Worm (Caenorhabditis elegans): ENCODE results near the gene cdr-3.

ce11 chrV:12415656-12416055 lies 1.5 kb downstream of the cdr-3 start, which contains the start of gene cdr-2:
- TF ChIP-seq pha-2 (tag; optimal IDR thresholded peaks at IDR 0.05): no peak
- no peak for TF ChIP-seq ama-1 (optimal IDR thresholded peaks at IDR 0.05)
- TF ChIP-seq rnt-1 (tag; optimal IDR thresholded peaks at IDR 0.05): no peak
- TF ChIP-seq tbx-2 (tag; optimal IDR thresholded peaks at IDR 0.05): no peak
- TF ChIP-seq pag-3 (tag; optimal IDR thresholded peaks at IDR 0.05; ENCODE audit: borderline replicate concordance): no peak
- TF ChIP-seq pqm-1 (tag; optimal IDR thresholded peaks at IDR 0.05): no peak
- TF ChIP-seq C08G9.2 (tag; optimal IDR thresholded peaks at IDR 0.05): no peak
- TF ChIP-seq ttx-3 (tag; optimal IDR thresholded peaks at IDR 0.05): no peak
- TF ChIP-seq nfya-1 (tag; optimal IDR thresholded peaks at IDR 0.05): no peak
